Worm (Caenorhabditis elegans) whole organism, L4 larva: ENCODE measurements around the gene F39G3.4.

Source experiments
- F26F4.8 ChIP-seq: fragments of 200-800 bp; sonication (Bioruptor generic); conservative IDR thresholded peaks from 2 replicates; pipeline ENCODE4 v1.3.6; 2022; ENCODE audit warnings: missing genetic modification characterization, missing compliant biosample characterization
- F49E8.2 ChIP-seq: sonication (generic microtip); optimal IDR thresholded peaks from 2 replicates; lab custom pipeline; 2016; ENCODE audit warnings: missing compliant biosample characterization, mild to moderate bottlenecking, missing genetic modification characterization, borderline replicate concordance
- R02D3.7 ChIP-seq: fragments of 150-350 bp; sonication (generic microtip); optimal IDR thresholded peaks from 3 replicates; lab custom pipeline; 2014; ENCODE audit warnings: missing biosample characterization, missing genetic modification characterization
- T26A8.4 ChIP-seq: fragments of 200-800 bp; sonication (Bioruptor generic); IDR thresholded peaks from 2 replicates; pipeline ENCODE4 v1.3.6; 2022; ENCODE audit warnings: missing genetic modification characterization, missing compliant biosample characterization
- ama-1 ChIP-seq: fragments of 150-350 bp; optimal IDR thresholded peaks from 2 replicates; lab custom pipeline; 2014; ENCODE audit warnings: inconsistent platforms, mixed read lengths
- ceh-28 ChIP-seq: fragments of 150-350 bp; optimal IDR thresholded peaks from 2 replicates; lab custom pipeline; 2014; ENCODE audit warnings: missing biosample characterization, missing genetic modification reagents, missing genetic modification characterization
- ceh-32 ChIP-seq: sonication (generic microtip); optimal IDR thresholded peaks from 2 replicates; lab custom pipeline; 2016; ENCODE audit warnings: mild to moderate bottlenecking, missing genetic modification characterization, missing compliant biosample characterization; ENCODE audit not compliant: poor library complexity
- ceh-82 ChIP-seq: sonication (generic microtip); optimal IDR thresholded peaks from 2 replicates; lab custom pipeline; 2017; ENCODE audit warnings: missing biosample characterization, missing genetic modification characterization
- daf-16 ChIP-seq, 3 experiments: sonication (generic microtip); optimal IDR thresholded peaks; 2 replicates each; lab custom pipeline; 2016 to 2017; ENCODE audit warnings: missing genetic modification characterization in 3 of 3, missing genetic modification reagents in 3 of 3, mild to moderate bottlenecking in 2 of 3, missing compliant biosample characterization in 2 of 3, missing biosample characterization in 1 of 3, moderate library complexity in 1 of 3
- dmd-6 ChIP-seq: fragments of 200-800 bp; sonication (Bioruptor generic); IDR thresholded peaks from 2 replicates; pipeline ENCODE4 v1.3.6; 2022; ENCODE audit warnings: missing genetic modification reagents, missing genetic modification characterization, missing compliant biosample characterization
- dve-1 ChIP-seq: sonication (generic microtip); optimal IDR thresholded peaks from 2 replicates; lab custom pipeline; 2017; ENCODE audit warnings: antibody characterized with exemption, mild to moderate bottlenecking, missing genetic modification characterization, missing compliant biosample characterization; ENCODE audit not compliant: insufficient read depth
- egl-27 ChIP-seq: sonication (generic microtip); optimal IDR thresholded peaks from 3 replicates; lab custom pipeline; 2017; ENCODE audit warnings: missing biosample characterization, missing genetic modification reagents, missing genetic modification characterization
- hlh-11 ChIP-seq: fragments of 200-800 bp; sonication (Bioruptor generic); optimal IDR thresholded peaks from 2 replicates; lab custom pipeline; 2018; ENCODE audit warnings: mild to moderate bottlenecking, missing genetic modification characterization, missing compliant biosample characterization
- lin-1 ChIP-seq: fragments of 200-800 bp; sonication (Bioruptor generic); IDR thresholded peaks from 2 replicates; pipeline ENCODE4 v1.3.6; 2022; ENCODE audit warnings: missing genetic modification reagents, missing genetic modification characterization, missing compliant biosample characterization
- lin-13 ChIP-seq: fragments of 150-350 bp; optimal IDR thresholded peaks from 2 replicates; lab custom pipeline; 2014; ENCODE audit warnings: missing biosample characterization, missing genetic modification reagents, missing genetic modification characterization
- lin-38 ChIP-seq: fragments of 200-800 bp; sonication (Bioruptor generic); IDR thresholded peaks from 2 replicates; pipeline ENCODE4 v1.3.6; 2022; ENCODE audit warnings: missing genetic modification reagents, missing genetic modification characterization, missing compliant biosample characterization
- mes-2 ChIP-seq: sonication (generic microtip); optimal IDR thresholded peaks from 2 replicates; lab custom pipeline; 2016; ENCODE audit warnings: missing genotype, mild to moderate bottlenecking, missing genetic modification characterization, missing compliant biosample characterization; ENCODE audit not compliant: poor library complexity, severe bottlenecking
- mxl-2 ChIP-seq: fragments of 200-800 bp; sonication (Bioruptor generic); conservative IDR thresholded peaks from 2 replicates; pipeline ENCODE4 v1.3.6; 2022; ENCODE audit warnings: missing genetic modification reagents, missing genetic modification characterization, missing compliant biosample characterization
- mxl-3 ChIP-seq: fragments of 200-800 bp; sonication (Bioruptor generic); optimal IDR thresholded peaks from 2 replicates; lab custom pipeline; 2018; ENCODE audit warnings: mild to moderate bottlenecking, missing genetic modification characterization, missing compliant biosample characterization
- nhr-10 ChIP-seq: fragments of 150-350 bp; optimal IDR thresholded peaks from 2 replicates; lab custom pipeline; 2014; ENCODE audit warnings: missing biosample characterization, missing genetic modification characterization
- nhr-237 ChIP-seq: sonication (generic microtip); optimal IDR thresholded peaks from 2 replicates; lab custom pipeline; 2017; ENCODE audit warnings: missing biosample characterization, missing genetic modification characterization
- nhr-28 ChIP-seq: fragments of 150-350 bp; optimal IDR thresholded peaks from 2 replicates; lab custom pipeline; 2014; ENCODE audit warnings: missing biosample characterization, missing genetic modification characterization
- nhr-48 ChIP-seq: sonication (generic microtip); optimal IDR thresholded peaks from 2 replicates; lab custom pipeline; 2016; ENCODE audit warnings: mild to moderate bottlenecking, missing genetic modification characterization, missing compliant biosample characterization
- nhr-6 ChIP-seq: fragments of 150-350 bp; optimal IDR thresholded peaks from 2 replicates; lab custom pipeline; 2014; ENCODE audit warnings: missing biosample characterization, missing genetic modification characterization
- nhr-76 ChIP-seq: fragments of 150-350 bp; optimal IDR thresholded peaks from 2 replicates; lab custom pipeline; 2014; ENCODE audit warnings: missing biosample characterization, missing genetic modification characterization
- pha-4 ChIP-seq, 2 experiments: fragments of 150-350 bp in 1 of 2; fragments of 200-800 bp in 1 of 2; sonication (Bioruptor generic) in 1 of 2; IDR thresholded peaks in 1 of 2; optimal IDR thresholded peaks in 1 of 2; 2 replicates each; pipeline versions ENCODE4 v1.3.6 to Lab custom; 2014 to 2022; ENCODE audit warnings: missing genetic modification characterization in 2 of 2, missing genetic modification reagents in 2 of 2, missing biosample characterization in 1 of 2, missing compliant biosample characterization in 1 of 2
- pqm-1 ChIP-seq: sonication (generic microtip); optimal IDR thresholded peaks from 2 replicates; lab custom pipeline; 2017; ENCODE audit warnings: missing biosample characterization, missing genetic modification characterization
- sdz-12 ChIP-seq: fragments of 200-800 bp; sonication (Bioruptor generic); optimal IDR thresholded peaks from 2 replicates; lab custom pipeline; 2018; ENCODE audit warnings: mild to moderate bottlenecking, missing genetic modification characterization, missing compliant biosample characterization
- set-16 ChIP-seq: fragments of 200-800 bp; sonication (Bioruptor generic); IDR thresholded peaks from 2 replicates; pipeline ENCODE4 v1.3.6; 2022; ENCODE audit warnings: missing genetic modification reagents, missing genetic modification characterization, missing compliant biosample characterization
- skn-1 ChIP-seq: fragments of 150-350 bp; optimal IDR thresholded peaks from 2 replicates; lab custom pipeline; 2014; ENCODE audit warnings: missing biosample characterization, missing genetic modification characterization
- spr-3 ChIP-seq: fragments of 200-800 bp; sonication (Bioruptor generic); optimal IDR thresholded peaks from 2 replicates; lab custom pipeline; 2018; ENCODE audit warnings: mild to moderate bottlenecking, missing genetic modification characterization, missing compliant biosample characterization
- unc-62 ChIP-seq, 3 experiments: fragments of 150-350 bp in 1 of 3; sonication (generic microtip); optimal IDR thresholded peaks in 2 of 3; peaks in 1 of 3; 1 replicate in 1 of 3; 2 replicates in 2 of 3; lab custom pipeline; 2014 to 2017; ENCODE audit warnings: missing biosample characterization in 3 of 3, missing genetic modification characterization in 3 of 3, missing genetic modification reagents in 3 of 3, missing genotype in 1 of 3
- vab-7 ChIP-seq: fragments of 200-800 bp; sonication (Bioruptor generic); IDR thresholded peaks from 2 replicates; pipeline ENCODE4 v1.3.6; 2022; ENCODE audit warnings: missing genetic modification reagents, missing genetic modification characterization, missing compliant biosample characterization
- zag-1 ChIP-seq: fragments of 150-350 bp; optimal IDR thresholded peaks from 2 replicates; lab custom pipeline; 2014; ENCODE audit warnings: missing biosample characterization, missing genetic modification characterization
- zfp-2 ChIP-seq: sonication (generic microtip); optimal IDR thresholded peaks from 2 replicates; lab custom pipeline; 2016; ENCODE audit warnings: mild to moderate bottlenecking, missing genetic modification characterization, missing compliant biosample characterization
- zfp-3 ChIP-seq: fragments of 200-800 bp; sonication (Bioruptor generic); conservative IDR thresholded peaks from 2 replicates; pipeline ENCODE4 v1.3.6; 2022; ENCODE audit warnings: missing genetic modification reagents, missing genetic modification characterization, missing compliant biosample characterization
- ztf-11 ChIP-seq: fragments of 150-350 bp; optimal IDR thresholded peaks from 2 replicates; lab custom pipeline; 2014; ENCODE audit warnings: missing biosample characterization, missing genetic modification characterization

Gene F39G3.4

DNA sequence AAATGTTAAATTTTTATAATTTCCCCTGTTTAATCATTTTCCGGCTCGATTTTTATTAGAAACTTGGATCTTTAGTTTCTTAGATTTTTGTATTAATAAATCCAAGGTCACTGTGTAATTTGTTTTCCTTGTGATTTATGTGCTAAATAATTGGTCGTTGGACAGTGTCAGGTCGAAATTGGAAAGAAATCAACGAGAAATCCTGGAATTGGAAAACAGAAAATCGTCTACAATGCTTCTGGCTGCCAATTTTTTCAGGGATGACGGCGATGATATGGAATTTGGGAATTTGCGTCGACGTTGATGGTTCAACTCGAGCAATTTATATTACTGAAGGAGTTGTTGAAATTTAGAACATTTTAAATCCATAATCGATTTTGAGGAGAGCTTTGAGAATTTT, 10.1 kb downstream of the F39G3.4 start (continued):
- TF ChIP-seq egl-27 (no peak), daf-16 (GFP tag; optimal IDR thresholded peaks at IDR 0.05; lab: Kevin White, UChicago) (no peak), daf-16 (tag; optimal IDR thresholded peaks at IDR 0.05; lab: Kevin White, UChicago) (peak; percentile 1), nhr-76 (tag; lab: Kevin White, UChicago) (no peak)

- TF ChIP-seq vab-7 (GFP tag; lab: Robert Waterston, UW): no peak
- TF ChIP-seq F49E8.2: no peak
- TF ChIP-seq hlh-11 (tag; lab: Kevin White, UChicago): peak; percentile 56
- no peak for TF ChIP-seq spr-3
- TF ChIP-seq ceh-28 (tag; lab: Kevin White, UChicago): no peak
- no peak for TF ChIP-seq R02D3.7 (tag; lab: Kevin White, UChicago)
- no peak for TF ChIP-seq nhr-48 (tag; lab: Kevin White, UChicago)
- 0 out of 2 replicates have a peak, but pooled peaks have one; percentile 12 for TF ChIP-seq lin-1 (GFP tag; lab: Robert Waterston, UW)
- no peak for TF ChIP-seq daf-16 (GFP tag; optimal IDR thresholded peaks at IDR 0.05; lab: Kevin White, UChicago)
- TF ChIP-seq daf-16 (tag; optimal IDR thresholded peaks at IDR 0.05; lab: Kevin White, UChicago): peak; percentile 37
- no peak for TF ChIP-seq skn-1 (tag; lab: Kevin White, UChicago)
- no peak for TF ChIP-seq nhr-237
- TF ChIP-seq mes-2 (tag; lab: Kevin White, UChicago): no peak
- peak in 1 of 2 experiments; percentile 40 for TF ChIP-seq unc-62 (GFP tag; optimal IDR thresholded peaks at IDR 0.05 in 1 of 2; lab: Kevin White, UChicago)
- no peak for TF ChIP-seq unc-62 (tag; optimal IDR thresholded peaks at IDR 0.05; lab: Kevin White, UChicago)
- TF ChIP-seq F26F4.8 (GFP tag; lab: Robert Waterston, UW): no peak
- TF ChIP-seq dve-1 (tag; lab: Kevin White, UChicago): peak; percentile 54
- peak; percentile 72 for TF ChIP-seq nhr-28 (tag; lab: Kevin White, UChicago)
- TF ChIP-seq lin-13 (GFP tag; lab: Kevin White, UChicago): no peak
- peak; percentile 59 for TF ChIP-seq dmd-6
- TF ChIP-seq pqm-1: peak; percentile 89
- TF ChIP-seq, all 104 proteins: peak for 8
Observed at ce11 chrV:4737727-4738126, 13.2 kb downstream of the F39G3.4 start, which contains the start of gene F39G3.2. F39G3.2 (plus strand) TSS chrV:4737831.

- no peak for TF ChIP-seq set-16 (GFP tag; lab: Robert Waterston, UW)
- no peak for TF ChIP-seq zag-1
- TF ChIP-seq dve-1 (tag; lab: Kevin White, UChicago): peak; percentile 29
- no peak for TF ChIP-seq daf-16 (GFP tag; optimal IDR thresholded peaks at IDR 0.05; lab: Kevin White, UChicago)
- peak; percentile 48 for TF ChIP-seq daf-16 (tag; optimal IDR thresholded peaks at IDR 0.05; lab: Kevin White, UChicago)
- TF ChIP-seq unc-62 (GFP tag; optimal IDR thresholded peaks at IDR 0.05 in 1 of 2; lab: Kevin White, UChicago): no peak
- TF ChIP-seq unc-62 (tag; optimal IDR thresholded peaks at IDR 0.05; lab: Kevin White, UChicago): no peak
- TF ChIP-seq mxl-2 (GFP tag; lab: Robert Waterston, UW): no peak
- no peak for TF ChIP-seq ztf-11
- TF ChIP-seq ceh-82: no peak
- TF ChIP-seq sdz-12 (GFP tag; lab: Kevin White, UChicago): no peak
- peak; percentile 49 for TF ChIP-seq pqm-1
- no peak for TF ChIP-seq ceh-32 (tag; lab: Kevin White, UChicago)
- TF ChIP-seq ama-1 (lab: Kevin White, UChicago): no peak
- TF ChIP-seq mxl-3: no peak
- no peak for TF ChIP-seq zfp-3 (GFP tag; lab: Robert Waterston, UW)
- no peak for TF ChIP-seq nhr-10 (tag; lab: Kevin White, UChicago)
- peak; percentile 17 for TF ChIP-seq hlh-11 (tag; lab: Kevin White, UChicago)
- no peak for TF ChIP-seq T26A8.4 (GFP tag; lab: Robert Waterston, UW)
- TF ChIP-seq zfp-2 (tag; lab: Kevin White, UChicago): no peak
- no peak for TF ChIP-seq lin-38 (GFP tag; lab: Robert Waterston, UW)
- TF ChIP-seq dmd-6: no peak; the same call in 1 of the 2 replicates
- TF ChIP-seq nhr-28 (tag; lab: Kevin White, UChicago): peak; percentile 78
- TF ChIP-seq pha-4 (GFP tag; IDR thresholded peaks at IDR 0.05; lab: Robert Waterston, UW): no peak
- peak; percentile 44 for TF ChIP-seq pha-4 (tag; optimal IDR thresholded peaks at IDR 0.05; lab: Kevin White, UChicago)
- no peak for TF ChIP-seq nhr-6 (tag; lab: Kevin White, UChicago)
- TF ChIP-seq, all 104 proteins: peak for 6
Observed at ce11 chrV:4742190-4742589, 17.6 kb downstream of the F39G3.4 start, which contains the start of gene ugt-61. ugt-61 (plus strand) TSS chrV:4742422.
